Fruit fly (Drosophila melanogaster): ENCODE measurements around the gene CG34376.

Gene CG34376

dm6 chr3R:22468829-22469487 is 21.1 kb downstream of the CG34376 start (continued):
- TF ChIP-seq CG32532 (GFP tag; IDR thresholded peaks at IDR 0.05) (peak; percentile 86), Nf-YB (GFP tag; optimal IDR thresholded peaks at IDR 0.05) (peak; percentile 66), CG7928 (GFP tag; optimal IDR thresholded peaks at IDR 0.05) (peak; percentile 41), CG9727 (GFP tag; optimal IDR thresholded peaks at IDR 0.05) (peak; percentile 80), CG1024 (GFP tag; IDR thresholded peaks at IDR 0.05) (peak; percentile 61), knrl (GFP tag; IDR thresholded peaks at IDR 0.05; ENCODE audit: partially characterized antibody) (no peak), CG8944 (GFP tag; optimal IDR thresholded peaks at IDR 0.05) (peak; percentile 80), CG9215 (GFP tag; IDR thresholded peaks at IDR 0.05) (peak; percentile 85), CG6765 (GFP tag; optimal IDR thresholded peaks at IDR 0.05) (peak; percentile 82), Aef1 (GFP tag; IDR thresholded peaks at IDR 0.05) (peak; percentile 84), CG6791 (GFP tag; IDR thresholded peaks at IDR 0.05; ENCODE audit: partially characterized antibody) (no peak), CG10147 (GFP tag; optimal IDR thresholded peaks at IDR 0.05) (peak; percentile 89), CG17829 (tag; optimal IDR thresholded peaks at IDR 0.05) (peak; percentile 72), insv (GFP tag; optimal IDR thresholded peaks at IDR 0.05) (no peak), YL-1 (GFP tag; optimal IDR thresholded peaks at IDR 0.05) (peak; percentile 22), B-H2 (GFP tag; optimal IDR thresholded peaks at IDR 0.05) (peak; percentile 84), corto (GFP tag; optimal IDR thresholded peaks at IDR 0.05) (no peak), cwo (GFP tag; optimal IDR thresholded peaks at IDR 0.05) (peak; percentile 90), CG6683 (GFP tag; optimal IDR thresholded peaks at IDR 0.05) (peak; percentile 81), Meics (GFP tag; optimal IDR thresholded peaks at IDR 0.05) (peak; percentile 93), CG12744 (GFP tag; optimal IDR thresholded peaks at IDR 0.05) (peak; percentile 73), sob (GFP tag; IDR thresholded peaks at IDR 0.05) (peak; percentile 90), CG10267 (tag; optimal IDR thresholded peaks at IDR 0.05) (peak; percentile 69), CG9876 (GFP tag; optimal IDR thresholded peaks at IDR 0.05) (peak; percentile 80), D19A (tag; optimal IDR thresholded peaks at IDR 0.05) (peak; percentile 79), CG34224 (GFP tag; IDR thresholded peaks at IDR 0.05; ENCODE audit: partially characterized antibody) (no peak), CG4707 (GFP tag; optimal IDR thresholded peaks at IDR 0.05) (peak; percentile 56), slp2 (GFP tag; optimal IDR thresholded peaks at IDR 0.05) (peak; percentile 85), unc-4 (GFP tag; IDR thresholded peaks at IDR 0.05; ENCODE audit: partially characterized antibody) (no peak), nerfin-1 (tag; optimal IDR thresholded peaks at IDR 0.05) (peak; percentile 99), pan (optimal IDR thresholded peaks at IDR 0.05) (no peak), pan (GFP tag; optimal IDR thresholded peaks at IDR 0.05 in 1 of 2, IDR thresholded peaks at IDR 0.05 in 1 of 2) (peak in 1 of 2 experiments; percentile 83), CG17912 (GFP tag; optimal IDR thresholded peaks at IDR 0.05) (no peak), CG33213 (GFP tag; optimal IDR thresholded peaks at IDR 0.05) (no peak), Mes4 (GFP tag; optimal IDR thresholded peaks at IDR 0.05) (peak; percentile 74), stc (GFP tag; IDR thresholded peaks at IDR 0.05) (peak; percentile 78), CG11456 (GFP tag; IDR thresholded peaks at IDR 0.05) (peak; percentile 86), CG18599 (GFP tag; optimal IDR thresholded peaks at IDR 0.05) (peak; percentile 97), sr (GFP tag; IDR thresholded peaks at IDR 0.05) (no peak), btn (GFP tag; optimal IDR thresholded peaks at IDR 0.05) (peak; percentile 70), fd64A (GFP tag; optimal IDR thresholded peaks at IDR 0.05) (peak; percentile 51), Max (GFP tag; optimal IDR thresholded peaks at IDR 0.05) (peak; percentile 81), crp (GFP tag; optimal IDR thresholded peaks at IDR 0.05) (peak in 1 of 2 experiments; percentile 28), HLH54F (GFP tag; optimal IDR thresholded peaks at IDR 0.05) (peak; percentile 88), ATbp (GFP tag; optimal IDR thresholded peaks at IDR 0.05) (peak; percentile 86), CG13624 (GFP tag; optimal IDR thresholded peaks at IDR 0.05) (peak; percentile 89), CG1603 (tag; optimal IDR thresholded peaks at IDR 0.05) (peak; percentile 76), gsb-n (tag; optimal IDR thresholded peaks at IDR 0.05) (peak; percentile 53), CG13123 (GFP tag; optimal IDR thresholded peaks at IDR 0.05) (peak; percentile 44)
